Worm (Caenorhabditis elegans): ENCODE data around the gene Y57G11C.52.

DNA sequence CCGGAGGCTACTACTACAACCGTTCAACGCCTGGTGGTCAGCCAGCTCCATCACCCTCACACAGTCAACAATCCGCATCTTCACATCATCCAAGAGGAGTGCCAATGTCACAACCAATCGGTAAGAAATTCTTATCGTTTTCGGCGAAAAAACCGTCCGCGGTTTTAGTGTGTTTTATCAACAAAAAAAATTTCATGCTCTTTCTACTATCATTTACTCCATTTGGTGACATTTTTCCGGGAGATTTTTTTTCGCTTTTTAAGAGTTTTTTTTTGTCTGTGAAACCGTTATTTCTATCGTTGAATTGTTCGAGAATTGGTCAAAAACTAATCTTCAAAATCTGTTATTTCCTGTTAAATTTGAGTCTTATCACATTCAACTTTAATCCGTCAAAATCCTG lies 31.8 kb downstream of the Y57G11C.52 start:
- no peak for TF ChIP-seq egl-27 (tag; optimal IDR thresholded peaks at IDR 0.05)
- TF ChIP-seq fkh-10 (GFP tag; optimal IDR thresholded peaks at IDR 0.05): no peak
- no peak for TF ChIP-seq nhr-11 (tag; optimal IDR thresholded peaks at IDR 0.05)
- TF ChIP-seq fos-1 (tag; optimal IDR thresholded peaks at IDR 0.05): no peak
- no peak for TF ChIP-seq nhr-76 (tag; optimal IDR thresholded peaks at IDR 0.05)
- no peak for TF ChIP-seq nhr-84 (tag; optimal IDR thresholded peaks at IDR 0.05)
- no peak for TF ChIP-seq zag-1 (tag; optimal IDR thresholded peaks at IDR 0.05)
- TF ChIP-seq lin-35 (GFP tag; optimal IDR thresholded peaks at IDR 0.05): no peak
- TF ChIP-seq ceh-90 (tag; optimal IDR thresholded peaks at IDR 0.05): no peak
- TF ChIP-seq nhr-47 (tag; optimal IDR thresholded peaks at IDR 0.05): no peak
- no peak for TF ChIP-seq tbx-2 (tag; optimal IDR thresholded peaks at IDR 0.05)
- peak; percentile 41 for TF ChIP-seq pqm-1 (tag; optimal IDR thresholded peaks at IDR 0.05)
- TF ChIP-seq hlh-4 (tag; optimal IDR thresholded peaks at IDR 0.05): no peak
